Fruit fly (Drosophila melanogaster) whole organism, embryonic: Measurements from ENCODE around the gene CG45490.
A peak's percentile ranks its signal among the peaks of the same experiment; 100 is the strongest.

Source experiments
- Bteb2 ChIP-seq: fragments of 200-800 bp; sonication (Bioruptor generic); optimal IDR thresholded peaks from 2 replicates; lab custom pipeline; 2016; ENCODE audit warnings: missing biosample characterization, missing genetic modification characterization
- CG10543 ChIP-seq: fragments of 200-800 bp; sonication (Bioruptor generic); optimal IDR thresholded peaks from 3 replicates; lab custom pipeline; 2017; ENCODE audit warnings: missing biosample characterization, mild to moderate bottlenecking, missing genetic modification characterization, moderate library complexity
- CG11504 ChIP-seq: fragments of 200-800 bp; sonication (Bioruptor generic); optimal IDR thresholded peaks from 3 replicates; lab custom pipeline; 2019; ENCODE audit warnings: missing biosample characterization, mild to moderate bottlenecking, missing genetic modification characterization, moderate library complexity
- CG11695 ChIP-seq: fragments of 200-800 bp; sonication (Bioruptor generic); IDR thresholded peaks from 3 replicates; pipeline ENCODE4 v1.3.6; 2022; ENCODE audit warnings: missing biosample characterization, missing genetic modification characterization
- CG12104 ChIP-seq: fragments of 200-800 bp; sonication (Bioruptor generic); optimal IDR thresholded peaks from 3 replicates; lab custom pipeline; 2016; ENCODE audit warnings: missing biosample characterization, missing genetic modification characterization
- CG13287 ChIP-seq: fragments of 200-800 bp; sonication (Bioruptor generic); IDR thresholded peaks from 2 replicates; pipeline ENCODE4 v1.3.6; 2022; ENCODE audit warnings: missing biosample characterization, missing genetic modification characterization; ENCODE audit not compliant: partially characterized antibody
- CG16779 ChIP-seq: fragments of 200-800 bp; sonication (Bioruptor generic); IDR thresholded peaks from 2 replicates; pipeline ENCODE4 v1.3.6; 2022; ENCODE audit warnings: missing biosample characterization, missing genetic modification characterization
- CG16815 ChIP-seq: fragments of 200-800 bp; sonication (Bioruptor generic); optimal IDR thresholded peaks from 3 replicates; lab custom pipeline; 2017; ENCODE audit warnings: missing biosample characterization, mild to moderate bottlenecking, missing genetic modification characterization
- CG1832 ChIP-seq: fragments of 200-800 bp; sonication (Bioruptor generic); optimal IDR thresholded peaks from 2 replicates; lab custom pipeline; 2017; ENCODE audit warnings: missing biosample characterization, mild to moderate bottlenecking, missing genetic modification characterization, inconsistent platforms
- CG2202 ChIP-seq: fragments of 200-800 bp; sonication (Bioruptor generic); optimal IDR thresholded peaks from 2 replicates; lab custom pipeline; 2018; ENCODE audit warnings: missing biosample characterization, mild to moderate bottlenecking, missing genetic modification characterization
- CG31224 ChIP-seq: fragments of 200-800 bp; sonication (Bioruptor generic); IDR thresholded peaks from 2 replicates; pipeline ENCODE4 v1.3.6; 2022; ENCODE audit warnings: missing biosample characterization, missing genetic modification characterization
- CG31365 ChIP-seq: fragments of 200-800 bp; sonication (Bioruptor generic); optimal IDR thresholded peaks from 2 replicates; lab custom pipeline; 2018; ENCODE audit warnings: missing biosample characterization, mild to moderate bottlenecking, missing genetic modification characterization
- CG33557 ChIP-seq: fragments of 200-800 bp; sonication (Bioruptor generic); optimal IDR thresholded peaks from 2 replicates; lab custom pipeline; 2019; ENCODE audit warnings: missing biosample characterization, mild to moderate bottlenecking, missing genetic modification characterization, moderate library complexity
- CG34422 ChIP-seq: fragments of 200-800 bp; sonication (Bioruptor generic); IDR thresholded peaks from 3 replicates; pipeline ENCODE4 v1.3.6; 2022; ENCODE audit warnings: missing biosample characterization, missing genetic modification characterization
- CG4424 ChIP-seq: fragments of 200-800 bp; sonication (Bioruptor generic); optimal IDR thresholded peaks from 3 replicates; lab custom pipeline; 2016; ENCODE audit warnings: missing biosample characterization, missing genetic modification characterization
- CG6689 ChIP-seq: fragments of 200-800 bp; sonication (Bioruptor generic); IDR thresholded peaks from 2 replicates; pipeline ENCODE4 v1.3.6; 2022; ENCODE audit warnings: missing biosample characterization, missing genetic modification characterization
- CG6854 ChIP-seq: fragments of 200-800 bp; sonication (Bioruptor generic); optimal IDR thresholded peaks from 3 replicates; lab custom pipeline; 2017; ENCODE audit warnings: missing biosample characterization, mild to moderate bottlenecking, missing genetic modification characterization
- CG8924 ChIP-seq: fragments of 200-800 bp; optimal IDR thresholded peaks from 3 replicates; lab custom pipeline; 2019; ENCODE audit warnings: missing biosample characterization, mild to moderate bottlenecking, missing genetic modification characterization, moderate library complexity
- CG9817 ChIP-seq: fragments of 200-800 bp; sonication (Bioruptor generic); optimal IDR thresholded peaks from 2 replicates; lab custom pipeline; 2018; ENCODE audit warnings: missing biosample characterization, mild to moderate bottlenecking, missing genetic modification characterization, moderate library complexity
- CoRest ChIP-seq: fragments of 200-800 bp; sonication (Bioruptor generic); optimal IDR thresholded peaks from 3 replicates; lab custom pipeline; 2018; ENCODE audit warnings: missing biosample characterization, mild to moderate bottlenecking, missing genetic modification characterization, moderate library complexity
- Doc2 ChIP-seq: fragments of 200-800 bp; sonication (Bioruptor generic); IDR thresholded peaks from 2 replicates; pipeline ENCODE4 v1.3.6; 2022; ENCODE audit warnings: missing biosample characterization, missing genetic modification characterization
- Ets65A ChIP-seq: fragments of 200-800 bp; sonication (Bioruptor generic); peaks from one replicate; lab custom pipeline; 2016; ENCODE audit warnings: missing biosample characterization, missing genetic modification characterization
- HmgZ ChIP-seq: fragments of 200-800 bp; sonication (Bioruptor generic); optimal IDR thresholded peaks from 2 replicates; lab custom pipeline; 2018; ENCODE audit warnings: missing biosample characterization, mild to moderate bottlenecking, missing genetic modification characterization
- Lpt ChIP-seq: fragments of >200 bp; optimal IDR thresholded peaks from 2 replicates; lab custom pipeline; 2018; ENCODE audit warnings: missing biosample characterization, missing genetic modification characterization
- MTF-1 ChIP-seq: fragments of 200-800 bp; sonication (Bioruptor generic); optimal IDR thresholded peaks from 2 replicates; lab custom pipeline; 2018; ENCODE audit warnings: missing biosample characterization, mild to moderate bottlenecking, missing genetic modification characterization, borderline replicate concordance
- Nf-YA ChIP-seq: fragments of 200-800 bp; sonication (Bioruptor generic); IDR thresholded peaks from 2 replicates; pipeline ENCODE4 v1.3.6; 2022; ENCODE audit warnings: missing biosample characterization, missing genetic modification characterization
- Nf-YB ChIP-seq: fragments of 200-800 bp; sonication (Bioruptor generic); optimal IDR thresholded peaks from 3 replicates; lab custom pipeline; 2019; ENCODE audit warnings: missing biosample characterization, mild to moderate bottlenecking, missing genetic modification characterization, moderate library complexity
- Sox100B ChIP-seq: fragments of 200-800 bp; sonication (Bioruptor generic); optimal IDR thresholded peaks from 3 replicates; lab custom pipeline; 2018; ENCODE audit warnings: missing biosample characterization, mild to moderate bottlenecking, missing genetic modification characterization
- Sry-β ChIP-seq: fragments of 200-800 bp; sonication (Bioruptor generic); optimal IDR thresholded peaks from 2 replicates; lab custom pipeline; 2018; ENCODE audit warnings: missing biosample characterization, mild to moderate bottlenecking, missing genetic modification characterization, moderate library complexity
- Trl ChIP-seq, 3 experiments: fragments of >200 bp in 2 of 3; fragments of 200-800 bp in 1 of 3; sonication (Bioruptor generic) in 1 of 3; optimal IDR thresholded peaks; 2 replicates in 1 of 3; 3 replicates in 2 of 3; lab custom pipeline; 2016 to 2017; ENCODE audit warnings: missing biosample characterization in 1 of 3, missing genetic modification characterization in 1 of 3
- bbx ChIP-seq: fragments of 200-800 bp; sonication (Bioruptor generic); IDR thresholded peaks from 2 replicates; pipeline ENCODE4 v1.3.6; 2022; ENCODE audit warnings: missing biosample characterization, missing genetic modification characterization; ENCODE audit not compliant: partially characterized antibody
- cas ChIP-seq: fragments of 200-800 bp; sonication (Bioruptor generic); IDR thresholded peaks from 2 replicates; pipeline ENCODE4 v1.3.6; 2022; ENCODE audit warnings: missing biosample characterization, missing genetic modification characterization
- dpn ChIP-seq, 2 experiments: fragments of 200-800 bp; sonication (Bioruptor generic); optimal IDR thresholded peaks; 3 replicates each; lab custom pipeline; 2016; ENCODE audit warnings: missing biosample characterization in 2 of 2, missing genetic modification characterization in 2 of 2
- dysf ChIP-seq: fragments of 200-800 bp; sonication (Bioruptor generic); IDR thresholded peaks from 3 replicates; pipeline ENCODE4 v1.3.6; 2022; ENCODE audit warnings: missing biosample characterization, missing genetic modification characterization
- gcm2 ChIP-seq: fragments of 200-800 bp; sonication (Bioruptor generic); optimal IDR thresholded peaks from 2 replicates; lab custom pipeline; 2016; ENCODE audit warnings: missing biosample characterization, missing genetic modification characterization
- gem ChIP-seq: fragments of 200-800 bp; sonication (Bioruptor generic); optimal IDR thresholded peaks from 2 replicates; lab custom pipeline; 2019; ENCODE audit warnings: missing biosample characterization, mild to moderate bottlenecking, missing genetic modification characterization, moderate library complexity
- grn ChIP-seq: fragments of 200-800 bp; sonication (Bioruptor generic); optimal IDR thresholded peaks from 3 replicates; lab custom pipeline; 2017; ENCODE audit warnings: missing biosample characterization, missing genetic modification characterization
- kni ChIP-seq: fragments of 200-800 bp; sonication (Bioruptor generic); optimal IDR thresholded peaks from 3 replicates; lab custom pipeline; 2017; ENCODE audit warnings: mild to moderate bottlenecking, missing biosample characterization, missing genetic modification reagents, missing genetic modification characterization
- luna ChIP-seq: fragments of 200-800 bp; sonication (Bioruptor generic); optimal IDR thresholded peaks from 2 replicates; lab custom pipeline; 2016; ENCODE audit warnings: missing biosample characterization, missing genetic modification characterization
- mam ChIP-seq: fragments of 200-800 bp; sonication (Bioruptor generic); optimal IDR thresholded peaks from 3 replicates; lab custom pipeline; 2016; ENCODE audit warnings: missing biosample characterization, missing genetic modification characterization
- pb ChIP-seq: fragments of 200-800 bp; sonication (Bioruptor generic); optimal IDR thresholded peaks from 3 replicates; lab custom pipeline; 2016; ENCODE audit warnings: missing biosample characterization, missing genetic modification characterization
- pum ChIP-seq: fragments of 200-800 bp; sonication (Bioruptor generic); optimal IDR thresholded peaks from 2 replicates; lab custom pipeline; 2016; ENCODE audit warnings: missing biosample characterization, missing genetic modification characterization
- pzg ChIP-seq: fragments of 200-800 bp; sonication (Bioruptor generic); optimal IDR thresholded peaks from 3 replicates; lab custom pipeline; 2018; ENCODE audit warnings: missing biosample characterization, mild to moderate bottlenecking, missing genetic modification characterization, moderate library complexity
- sens ChIP-seq: fragments of 200-800 bp; sonication (Bioruptor generic); peaks from one replicate; lab custom pipeline; 2016; ENCODE audit warnings: missing biosample characterization, missing genetic modification characterization
- seq ChIP-seq: fragments of 200-800 bp; sonication (Bioruptor generic); IDR thresholded peaks from 2 replicates; pipeline ENCODE4 v1.3.6; 2022; ENCODE audit warnings: missing biosample characterization, missing genetic modification characterization
- tll ChIP-seq, 2 experiments: fragments of 200-800 bp in 1 of 2; fragments of >200 bp in 1 of 2; sonication (Bioruptor generic) in 1 of 2; optimal IDR thresholded peaks; 2 replicates each; lab custom pipeline; 2017 to 2019; ENCODE audit warnings: missing biosample characterization in 2 of 2, missing genetic modification characterization in 2 of 2, mild to moderate bottlenecking in 1 of 2, moderate library complexity in 1 of 2
- tna ChIP-seq: fragments of 200-800 bp; sonication (Bioruptor generic); IDR thresholded peaks from 2 replicates; pipeline ENCODE4 v1.3.6; 2022; ENCODE audit warnings: missing biosample characterization, missing genetic modification characterization; ENCODE audit not compliant: partially characterized antibody
- tup ChIP-seq: fragments of 200-800 bp; sonication (Bioruptor generic); optimal IDR thresholded peaks from 2 replicates; lab custom pipeline; 2016; ENCODE audit warnings: missing biosample characterization, mild to moderate bottlenecking, missing genetic modification characterization, moderate library complexity
- usp ChIP-seq: fragments of >200 bp; optimal IDR thresholded peaks from 2 replicates; lab custom pipeline; 2017; ENCODE audit warnings: missing biosample characterization, missing genetic modification characterization
- vnd ChIP-seq: fragments of 200-800 bp; sonication (Bioruptor generic); IDR thresholded peaks from 3 replicates; pipeline ENCODE4 v1.3.6; 2022; ENCODE audit warnings: missing biosample characterization, missing genetic modification characterization; ENCODE audit not compliant: partially characterized antibody
- zfh2 ChIP-seq: fragments of 200-800 bp; sonication (Bioruptor generic); optimal IDR thresholded peaks from 2 replicates; lab custom pipeline; 2016; ENCODE audit warnings: missing biosample characterization, missing genetic modification characterization

CG45490 gene

DNA sequence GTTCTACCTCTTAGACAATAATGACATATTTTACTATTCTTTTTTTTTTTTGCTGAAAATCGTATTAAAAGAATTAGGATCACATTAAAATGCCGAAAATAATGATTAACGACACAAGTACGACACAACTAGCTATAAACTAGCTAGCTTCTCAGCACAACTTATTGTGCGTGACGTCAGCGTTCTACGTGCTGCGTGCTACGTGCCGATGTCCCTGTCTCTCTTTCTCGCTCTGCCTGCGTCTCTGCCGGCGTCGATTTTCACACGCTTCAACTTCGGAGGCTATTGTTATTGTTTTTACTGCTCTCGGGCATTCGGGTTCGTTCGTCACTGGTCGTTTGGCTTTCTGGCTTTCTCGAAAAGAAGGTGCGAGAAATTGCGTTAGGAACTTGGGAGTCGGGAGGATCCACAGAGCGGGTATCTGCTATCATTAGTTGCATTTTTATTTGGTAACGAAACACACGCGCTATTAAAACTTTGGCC is 36.1 kb downstream of the CG45490 start (continued):
- no peak for TF ChIP-seq CG2202 (tag; lab: Kevin White, UChicago)
- TF ChIP-seq luna (GFP tag; lab: Kevin White, UChicago) = no peak
- TF ChIP-seq zfh2 (GFP tag; lab: Kevin White, UChicago) = no peak
- TF ChIP-seq gem = no peak
- no peak for TF ChIP-seq mam
- TF ChIP-seq CG16779 (GFP tag; lab: Robert Waterston, UW) = no peak
- TF ChIP-seq CG16815 = no peak
- TF ChIP-seq dpn (GFP tag; optimal IDR thresholded peaks at IDR 0.05; lab: Kevin White, UChicago) = no peak
- no peak for TF ChIP-seq CG12104 (GFP tag; lab: Kevin White, UChicago)
- peak; percentile 21 for TF ChIP-seq CG33557 (GFP tag; lab: Kevin White, UChicago)
- no peak for TF ChIP-seq Lpt
- no peak for TF ChIP-seq CG31224 (GFP tag; lab: Robert Waterston, UW)
- TF ChIP-seq Trl (optimal IDR thresholded peaks at IDR 0.05; lab: Kevin White, UChicago) = peak in 1 of 2 experiments; percentile 6
- TF ChIP-seq Trl (GFP tag; optimal IDR thresholded peaks at IDR 0.05; lab: Kevin White, UChicago) = no peak
- TF ChIP-seq CG34422 (GFP tag; lab: Robert Waterston, UW) = no peak
- peak in 1 of 2 experiments; percentile 70 for TF ChIP-seq tll (GFP tag; optimal IDR thresholded peaks at IDR 0.05; lab: Kevin White, UChicago)
- TF ChIP-seq gcm2 (GFP tag; lab: Kevin White, UChicago) = no peak
- TF ChIP-seq CG4424 (GFP tag; lab: Kevin White, UChicago) = no peak
- no peak for TF ChIP-seq CG13287 (GFP tag; lab: Robert Waterston, UW)
- TF ChIP-seq pb (GFP tag; lab: Kevin White, UChicago) = no peak
- TF ChIP-seq cas (GFP tag; lab: Robert Waterston, UW) = no peak
- TF ChIP-seq Nf-YB (GFP tag; lab: Kevin White, UChicago) = no peak
- TF ChIP-seq vnd = no peak
- no peak for TF ChIP-seq Nf-YA (GFP tag; lab: Robert Waterston, UW)
- no peak for TF ChIP-seq pum
- no peak for TF ChIP-seq HmgZ (tag; lab: Kevin White, UChicago)
- TF ChIP-seq CG10543 (GFP tag; lab: Kevin White, UChicago) = no peak
- no peak for TF ChIP-seq pzg (GFP tag; lab: Kevin White, UChicago)
- TF ChIP-seq MTF-1 (GFP tag; lab: Kevin White, UChicago) = no peak
- TF ChIP-seq CG9817 (tag; lab: Kevin White, UChicago) = no peak
- no peak for TF ChIP-seq bbx (GFP tag; lab: Robert Waterston, UW)
- no peak for TF ChIP-seq CG31365
- TF ChIP-seq CG1832 (GFP tag; lab: Kevin White, UChicago) = peak; percentile 47
- TF ChIP-seq CoRest (tag; lab: Kevin White, UChicago) = peak; percentile 4
- TF ChIP-seq CG11504 = peak; percentile 15
- TF ChIP-seq kni (GFP tag; lab: Kevin White, UChicago) = no peak
- no peak for TF ChIP-seq usp (GFP tag; lab: Kevin White, UChicago)
- no peak for TF ChIP-seq grn
- TF ChIP-seq Sox100B (GFP tag; lab: Kevin White, UChicago) = no peak
- no peak for TF ChIP-seq CG8924 (tag; lab: Kevin White, UChicago)
- no peak for TF ChIP-seq CG6854
- no peak for TF ChIP-seq tna (GFP tag; lab: Robert Waterston, UW)
- peak; percentile 39; the same call in 1 of the 3 replicates for TF ChIP-seq CG11695 (GFP tag; lab: Robert Waterston, UW)
- no peak for TF ChIP-seq Ets65A (GFP tag; lab: Kevin White, UChicago)
- no peak for TF ChIP-seq tup (GFP tag; lab: Kevin White, UChicago)
- TF ChIP-seq CG6689 (GFP tag; lab: Robert Waterston, UW) = no peak
- no peak for TF ChIP-seq seq
- TF ChIP-seq Doc2 (GFP tag; lab: Robert Waterston, UW) = no peak
- TF ChIP-seq dysf = no peak
- TF ChIP-seq sens (GFP tag; lab: Kevin White, UChicago) = peak; percentile 35
- TF ChIP-seq Bteb2 (GFP tag; lab: Kevin White, UChicago) = no peak
- no peak for TF ChIP-seq Sry-β (GFP tag; lab: Kevin White, UChicago)
